Worm (Caenorhabditis elegans) whole organism, late embryonic: ENCODE data around the gene Y48A5A.3.

Experiments used
- K02D7.2 ChIP-seq: sonication (generic microtip); optimal IDR thresholded peaks from 2 replicates; lab custom pipeline; 2017; ENCODE audit warnings: mild to moderate bottlenecking, missing genetic modification characterization, missing compliant biosample characterization
- ama-1 ChIP-seq: fragments of 150-350 bp; optimal IDR thresholded peaks from 2 replicates; lab custom pipeline; 2014
- ceh-34 ChIP-seq: sonication (generic microtip); optimal IDR thresholded peaks from 2 replicates; lab custom pipeline; 2016; ENCODE audit warnings: mild to moderate bottlenecking, missing genetic modification characterization, missing compliant biosample characterization
- ceh-9 ChIP-seq: sonication (generic microtip); optimal IDR thresholded peaks from 2 replicates; lab custom pipeline; 2016; ENCODE audit warnings: mild to moderate bottlenecking, missing genetic modification characterization, inconsistent platforms, missing compliant biosample characterization
- dve-1 ChIP-seq: sonication (generic microtip); optimal IDR thresholded peaks from 2 replicates; lab custom pipeline; 2017; ENCODE audit warnings: antibody characterized with exemption, mild to moderate bottlenecking, missing genetic modification characterization, missing compliant biosample characterization
- ets-4 ChIP-seq: sonication (generic microtip); optimal IDR thresholded peaks from 2 replicates; lab custom pipeline; 2016; ENCODE audit warnings: missing genetic modification characterization, missing compliant biosample characterization
- hlh-30 ChIP-seq: sonication (generic microtip); optimal IDR thresholded peaks from 2 replicates; lab custom pipeline; 2017; ENCODE audit warnings: antibody characterized with exemption, missing genetic modification characterization, missing compliant biosample characterization; ENCODE audit not compliant: insufficient read depth
- hlh-8 ChIP-seq: sonication (generic microtip); optimal IDR thresholded peaks from 2 replicates; lab custom pipeline; 2016; ENCODE audit warnings: missing genotype, missing genetic modification characterization, missing compliant biosample characterization
- pax-1 ChIP-seq: fragments of 150-350 bp; optimal IDR thresholded peaks from 2 replicates; lab custom pipeline; 2014; ENCODE audit warnings: missing biosample characterization, missing genetic modification characterization
- pha-2 ChIP-seq: sonication (generic microtip); optimal IDR thresholded peaks from 2 replicates; lab custom pipeline; 2017; ENCODE audit warnings: mild to moderate bottlenecking, missing genetic modification characterization, missing compliant biosample characterization
- pha-4 ChIP-seq: fragments of 150-350 bp; optimal IDR thresholded peaks from 2 replicates; lab custom pipeline; 2018; ENCODE audit warnings: missing biosample characterization, missing genetic modification reagents, missing genetic modification characterization
- pqm-1 ChIP-seq: sonication (generic microtip); optimal IDR thresholded peaks from 2 replicates; lab custom pipeline; 2016; ENCODE audit warnings: missing genetic modification characterization, missing compliant biosample characterization
- sox-4 ChIP-seq: sonication (generic microtip); optimal IDR thresholded peaks from 2 replicates; lab custom pipeline; 2017; ENCODE audit warnings: mild to moderate bottlenecking, missing genetic modification characterization, inconsistent platforms, missing compliant biosample characterization
- unc-55 ChIP-seq: sonication (generic microtip); optimal IDR thresholded peaks from 2 replicates; lab custom pipeline; 2017; ENCODE audit warnings: missing biosample characterization, missing genetic modification reagents, missing genetic modification characterization

ce11 chrIV:1963247-1963646 lies 6.3 kb upstream of the Y48A5A.3 start, which contains the start of gene ulp-3:
- TF ChIP-seq dve-1 (tag; lab: Kevin White, UChicago): no peak
- TF ChIP-seq unc-55: no peak
- no peak for TF ChIP-seq ets-4
- no peak for TF ChIP-seq pha-2 (tag; lab: Kevin White, UChicago)
- no peak for TF ChIP-seq sox-4 (tag; lab: Kevin White, UChicago)
- no peak for TF ChIP-seq pqm-1 (tag; lab: Kevin White, UChicago)
- no peak for TF ChIP-seq ama-1
- no peak for TF ChIP-seq ceh-34 (tag; lab: Kevin White, UChicago)
- no peak for TF ChIP-seq pha-4 (tag; lab: Kevin White, UChicago)
- TF ChIP-seq pax-1 (tag; lab: Kevin White, UChicago): no peak
- TF ChIP-seq hlh-8 (tag; lab: Kevin White, UChicago): no peak
- no peak for TF ChIP-seq K02D7.2 (tag; lab: Kevin White, UChicago)
- TF ChIP-seq ceh-9: no peak
- TF ChIP-seq hlh-30 (tag; lab: Kevin White, UChicago): no peak
